Fruit fly (Drosophila melanogaster): ENCODE measurements around the gene Syx17.

Syx17 gene

dm6 chr3L:4413800-4414446 is 10.6 kb downstream of the Syx17 start (continued):
- TF ChIP-seq CG14441 (GFP tag; IDR thresholded peaks at IDR 0.05) (peak; percentile 14; the same call in 1 of the 2 replicates), sna (GFP tag; IDR thresholded peaks at IDR 0.05; ENCODE audit: partially characterized antibody) (peak; percentile 55; the same call in 1 of the 2 replicates), Ssrp (tag; optimal IDR thresholded peaks at IDR 0.05) (no peak), CG32767 (GFP tag; IDR thresholded peaks at IDR 0.05) (peak; percentile 74), chinmo (GFP tag; IDR thresholded peaks at IDR 0.05; ENCODE audit: partially characterized antibody) (peak; percentile 98), CG15696 (tag; optimal IDR thresholded peaks at IDR 0.05) (no peak), CG3847 (GFP tag; IDR thresholded peaks at IDR 0.05) (peak; percentile 36; the same call in 1 of the 2 replicates), CG2199 (GFP tag; IDR thresholded peaks at IDR 0.05) (0 out of 3 replicates have a peak, but pooled peaks have one; percentile 29), Dad (GFP tag; optimal IDR thresholded peaks at IDR 0.05) (no peak), rib (GFP tag; IDR thresholded peaks at IDR 0.05) (peak; percentile 82), Ada2b (GFP tag; IDR thresholded peaks at IDR 0.05) (peak; percentile 37; the same call in 1 of the 2 replicates), row (GFP tag; IDR thresholded peaks at IDR 0.05) (peak; percentile 68), mam (GFP tag; optimal IDR thresholded peaks at IDR 0.05) (peak; percentile 14), CG2120 (GFP tag; optimal IDR thresholded peaks at IDR 0.05) (peak; percentile 52), maf-S (GFP tag; optimal IDR thresholded peaks at IDR 0.05) (no peak), lab (GFP tag; optimal IDR thresholded peaks at IDR 0.05) (peak; percentile 63), CG14860 (GFP tag; IDR thresholded peaks at IDR 0.05; ENCODE audit: partially characterized antibody) (no peak), bcd (GFP tag; optimal IDR thresholded peaks at IDR 0.05) (no peak), Deaf1 (tag; optimal IDR thresholded peaks at IDR 0.05) (peak; percentile 47), sqz (GFP tag; optimal IDR thresholded peaks at IDR 0.05) (peak; percentile 35), CG14014 (GFP tag; IDR thresholded peaks at IDR 0.05) (peak; percentile 47; the same call in 1 of the 2 replicates), dan (GFP tag; IDR thresholded peaks at IDR 0.05) (no peak), CG6175 (GFP tag; IDR thresholded peaks at IDR 0.05) (0 out of 3 replicates have a peak, but pooled peaks have one; percentile 46), nerfin-1 (tag; optimal IDR thresholded peaks at IDR 0.05) (no peak), chm (GFP tag; IDR thresholded peaks at IDR 0.05) (peak; percentile 42; the same call in 1 of the 2 replicates), CG34422 (GFP tag; IDR thresholded peaks at IDR 0.05) (peak; percentile 48; the same call in 1 of the 3 replicates), Taf1 (GFP tag; IDR thresholded peaks at IDR 0.05) (no peak), D19B (GFP tag; optimal IDR thresholded peaks at IDR 0.05) (peak; percentile 22), crol (GFP tag; IDR thresholded peaks at IDR 0.05) (peak; percentile 98), CG17912 (GFP tag; optimal IDR thresholded peaks at IDR 0.05) (peak; percentile 25), crp (GFP tag; optimal IDR thresholded peaks at IDR 0.05) (peak in 1 of 2 experiments; percentile 77), CG12769 (tag; optimal IDR thresholded peaks at IDR 0.05) (peak; percentile 88), CG17359 (tag; optimal IDR thresholded peaks at IDR 0.05) (no peak), Dbx (GFP tag; IDR thresholded peaks at IDR 0.05) (peak; percentile 51; the same call in 1 of the 3 replicates), otp (GFP tag; IDR thresholded peaks at IDR 0.05) (peak; percentile 60; the same call in 1 of the 3 replicates), hkb (optimal IDR thresholded peaks at IDR 0.05) (no peak), hkb (GFP tag; IDR thresholded peaks at IDR 0.05) (no peak), CG4424 (GFP tag; optimal IDR thresholded peaks at IDR 0.05) (no peak), Med (GFP tag) (peak; percentile 95), ATbp (GFP tag; optimal IDR thresholded peaks at IDR 0.05) (no peak), pan (optimal IDR thresholded peaks at IDR 0.05) (no peak), pan (GFP tag; optimal IDR thresholded peaks at IDR 0.05 in 1 of 2, IDR thresholded peaks at IDR 0.05 in 1 of 2) (no peak), CG32772 (GFP tag; IDR thresholded peaks at IDR 0.05) (peak; percentile 38; the same call in 1 of the 2 replicates), fd102C (GFP tag; optimal IDR thresholded peaks at IDR 0.05) (no peak), HLH54F (GFP tag; optimal IDR thresholded peaks at IDR 0.05) (peak; percentile 14), CrebB (tag; optimal IDR thresholded peaks at IDR 0.05) (peak; percentile 46), gro (GFP tag; optimal IDR thresholded peaks at IDR 0.05) (peak; percentile 28), CG17385 (GFP tag; optimal IDR thresholded peaks at IDR 0.05) (peak; percentile 16), ind (GFP tag; optimal IDR thresholded peaks at IDR 0.05) (no peak), mirr (GFP tag; optimal IDR thresholded peaks at IDR 0.05) (peak; percentile 89)
